Worm (Caenorhabditis elegans): ENCODE results near the gene xpb-1.
A peak's percentile ranks its signal among the peaks of the same experiment; 100 is the strongest.

xpb-1 gene

DNA sequence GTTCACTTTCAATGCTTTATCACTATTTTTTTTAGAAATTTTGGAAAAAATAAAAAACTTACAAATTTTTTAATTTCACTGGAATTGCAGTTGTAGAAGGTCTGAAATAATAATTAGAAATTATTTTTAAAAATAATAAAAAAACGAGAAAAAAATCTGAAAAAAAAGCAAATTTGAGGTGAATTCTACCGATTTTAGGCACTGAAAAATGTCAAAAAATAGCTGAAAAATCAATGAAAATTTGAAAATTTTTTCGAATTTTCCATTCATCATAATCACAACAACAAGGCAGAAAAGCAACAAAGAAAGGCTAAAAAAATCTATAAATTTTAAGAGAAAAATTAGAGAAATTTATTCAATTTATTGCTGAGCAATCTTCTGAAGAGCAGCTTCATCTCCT, 25.8 kb upstream of the xpb-1 start, which contains the start of gene nars-2:
Gene nars-2, minus strand, starts transcription at position 101 of the 400 bp plus-strand sequence.
- TF ChIP-seq aha-1 (tag; optimal IDR thresholded peaks at IDR 0.05), result no peak

DNA sequence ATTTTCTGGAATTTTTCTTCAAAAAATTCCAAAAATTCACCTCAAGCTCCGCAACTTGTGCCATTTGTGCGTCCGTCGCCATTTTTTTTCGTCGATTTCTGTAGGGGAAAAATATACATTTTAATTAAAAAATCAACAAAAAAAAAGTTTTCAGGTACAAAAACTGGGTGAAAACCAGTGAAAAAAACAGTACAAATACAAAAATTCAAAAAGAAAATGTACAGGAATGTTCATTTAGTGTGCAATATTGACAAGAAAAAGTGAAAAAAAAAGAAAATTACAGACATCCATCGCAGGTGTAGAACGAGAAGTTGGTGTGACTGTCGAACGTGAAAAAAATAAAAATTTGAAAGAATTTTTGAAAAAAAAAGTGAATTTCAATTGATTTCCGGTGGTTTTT, 23.7 kb upstream of the xpb-1 start, which contains the start of gene tin-10:
Gene tin-10, minus strand, starts transcription at position 101 of the 400 bp plus-strand sequence.
- TF ChIP-seq dpl-1 (GFP tag; optimal IDR thresholded peaks at IDR 0.05) (no peak), lin-13 (GFP tag; optimal IDR thresholded peaks at IDR 0.05) (no peak), nhr-19 (GFP tag; conservative IDR thresholded peaks at IDR 0.05) (no peak), zag-1 (tag; optimal IDR thresholded peaks at IDR 0.05) (no peak), fkh-8 (tag; optimal IDR thresholded peaks at IDR 0.05) (no peak), snpc-4 (tag; optimal IDR thresholded peaks at IDR 0.05) (no peak), rnt-1 (tag; optimal IDR thresholded peaks at IDR 0.05) (no peak), hpl-2 (GFP tag; optimal IDR thresholded peaks at IDR 0.05) (no peak), swsn-7 (tag; optimal IDR thresholded peaks at IDR 0.05) (no peak), dsc-1 (tag; optimal IDR thresholded peaks at IDR 0.05) (no peak)

DNA sequence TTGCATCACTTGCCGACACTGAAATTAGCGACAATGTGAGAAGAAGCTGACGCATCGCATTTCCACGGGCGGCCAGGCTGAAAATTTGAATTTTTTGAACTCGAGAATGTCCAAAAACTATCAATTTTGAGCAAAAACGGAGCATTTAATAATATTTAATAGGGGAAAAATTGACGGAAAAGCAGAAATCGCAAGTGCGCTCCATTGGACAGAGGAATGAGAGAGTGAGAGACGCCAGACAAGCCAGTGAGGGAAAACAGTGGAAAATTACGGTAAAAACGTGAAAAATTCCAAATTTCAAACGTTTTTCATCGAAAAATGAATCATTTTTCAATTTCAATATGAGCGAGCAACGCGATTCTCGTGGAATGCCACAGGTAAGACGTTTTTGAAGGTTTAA, 21.2 kb upstream of the xpb-1 start, which contains the start of the genes Y66D12A.21 and spe-6:
Gene Y66D12A.21, minus strand, starts transcription at position 90 of the 400 bp plus-strand sequence.
Gene spe-6, plus strand, starts transcription at position 276 of the 400 bp plus-strand sequence.
- TF ChIP-seq ceh-82 (tag; optimal IDR thresholded peaks at IDR 0.05) (peak in 1 of 3 experiments; percentile 12), efl-1 (optimal IDR thresholded peaks at IDR 0.05) (peak; percentile 57 to 70), efl-1 (GFP tag; optimal IDR thresholded peaks at IDR 0.05 in 1 of 2) (peak; percentile 54 to 91), aha-1 (tag; optimal IDR thresholded peaks at IDR 0.05) (no peak), nhr-90 (tag; optimal IDR thresholded peaks at IDR 0.05; ENCODE audit: poor library complexity) (no peak), rnt-1 (tag; optimal IDR thresholded peaks at IDR 0.05) (no peak), lin-15B (tag; optimal IDR thresholded peaks at IDR 0.05) (peak; percentile 56), lsy-2 (tag; optimal IDR thresholded peaks at IDR 0.05) (peak in 1 of 2 experiments; percentile 67), lin-35 (GFP tag; optimal IDR thresholded peaks at IDR 0.05) (peak; percentile 50 to 55), dpl-1 (GFP tag; optimal IDR thresholded peaks at IDR 0.05) (peak; percentile 28 to 68 (median 49)), C16A3.4 (tag; optimal IDR thresholded peaks at IDR 0.05) (peak; percentile 7), skn-1 (tag; optimal IDR thresholded peaks at IDR 0.05) (peak; percentile 28), F16B12.6 (tag; optimal IDR thresholded peaks at IDR 0.05) (peak; percentile 52), isw-1 (GFP tag; IDR thresholded peaks at IDR 0.05) (no peak), blmp-1 (tag; optimal IDR thresholded peaks at IDR 0.05) (peak; percentile 30)

DNA sequence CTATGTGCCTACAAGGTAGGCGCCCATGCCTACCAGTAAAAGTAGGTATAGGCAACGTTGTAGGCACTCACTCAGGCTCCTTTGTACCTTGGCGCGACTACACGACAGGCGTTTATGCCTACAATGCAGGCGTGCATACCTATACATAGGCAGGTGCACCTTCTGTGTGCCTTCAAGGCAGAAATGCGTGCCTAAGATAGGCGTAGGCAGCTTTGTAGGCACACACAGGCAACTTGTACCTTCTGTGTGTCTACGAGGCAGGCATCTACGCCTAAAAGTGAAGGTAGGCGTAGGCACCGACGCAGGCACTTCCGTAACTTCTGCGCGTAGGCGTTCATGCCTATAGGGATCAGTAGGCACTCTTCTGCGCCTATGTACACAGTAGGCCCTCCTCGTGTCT, 20.8 kb upstream of the xpb-1 start:
- TF ChIP-seq alr-1 (tag; optimal IDR thresholded peaks at IDR 0.05; ENCODE audit: borderline replicate concordance) (peak; percentile 95), sox-4 (tag; optimal IDR thresholded peaks at IDR 0.05) (no peak), nhr-71 (tag; optimal IDR thresholded peaks at IDR 0.05) (no peak), ama-1 (optimal IDR thresholded peaks at IDR 0.05) (no peak), nhr-11 (tag; optimal IDR thresholded peaks at IDR 0.05) (no peak), pqm-1 (tag; optimal IDR thresholded peaks at IDR 0.05) (no peak), dpl-1 (GFP tag; optimal IDR thresholded peaks at IDR 0.05) (no peak)

DNA sequence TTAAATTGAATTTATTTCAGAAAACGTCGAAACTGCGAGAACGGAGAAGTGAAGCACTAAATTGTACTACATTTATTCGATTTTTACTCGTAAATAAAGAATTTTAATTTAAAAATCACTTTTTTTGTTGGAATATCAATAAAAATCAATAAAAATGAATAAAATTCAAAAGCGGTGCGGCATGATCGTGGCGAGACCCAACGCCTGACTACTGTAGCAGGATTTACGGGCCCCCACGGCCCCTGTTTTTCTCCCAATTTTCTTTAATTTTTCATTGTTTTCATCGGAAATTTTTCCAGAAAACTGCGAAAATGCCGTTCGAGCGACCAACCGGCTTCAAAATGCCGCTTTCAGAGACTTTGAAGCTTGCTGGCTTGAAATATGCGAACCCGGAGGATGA, 17.6 kb upstream of the xpb-1 start, which contains the start of gene Y66D12A.19:
Gene Y66D12A.19, plus strand, starts transcription at position 266 of the 400 bp plus-strand sequence.
- TF ChIP-seq elt-3 (tag; optimal IDR thresholded peaks at IDR 0.05), result no peak
- no peak for TF ChIP-seq elt-2 (tag; optimal IDR thresholded peaks at IDR 0.05)
- no peak for TF ChIP-seq fkh-4 (tag; optimal IDR thresholded peaks at IDR 0.05; ENCODE audit: borderline replicate concordance)
- no peak for TF ChIP-seq C04F5.9 (tag; optimal IDR thresholded peaks at IDR 0.05)
- TF ChIP-seq ztf-11 (tag; optimal IDR thresholded peaks at IDR 0.05), result no peak
- TF ChIP-seq nhr-85 (tag), result no peak
- no peak for TF ChIP-seq aly-2 (tag; optimal IDR thresholded peaks at IDR 0.05)
- no peak for TF ChIP-seq egl-27 (tag; optimal IDR thresholded peaks at IDR 0.05)
- no peak for TF ChIP-seq nhr-12 (tag; optimal IDR thresholded peaks at IDR 0.05)
- no peak for TF ChIP-seq nhr-28 (tag; optimal IDR thresholded peaks at IDR 0.05)
- no peak for TF ChIP-seq aha-1 (tag; optimal IDR thresholded peaks at IDR 0.05)
- TF ChIP-seq mef-2 (tag; optimal IDR thresholded peaks at IDR 0.05), result no peak
- no peak for TF ChIP-seq nhr-47 (tag; optimal IDR thresholded peaks at IDR 0.05)
- TF ChIP-seq lin-35 (GFP tag; optimal IDR thresholded peaks at IDR 0.05), result no peak
- no peak for TF ChIP-seq snu-23 (GFP tag; optimal IDR thresholded peaks at IDR 0.05)
- no peak for TF ChIP-seq nhr-77 (tag; optimal IDR thresholded peaks at IDR 0.05)
- no peak for TF ChIP-seq ceh-88 (GFP tag; IDR thresholded peaks at IDR 0.05)
- TF ChIP-seq unc-98 (GFP tag; IDR thresholded peaks at IDR 0.05), result no peak
- TF ChIP-seq snpc-4 (tag; optimal IDR thresholded peaks at IDR 0.05), result no peak
- no peak for TF ChIP-seq ama-1 (optimal IDR thresholded peaks at IDR 0.05)
